Worm (Caenorhabditis elegans) whole organism, L4/young adult: ENCODE measurements around the gene sri-48.
"Not testable (repeated sequence)": the region's sequence is repeated elsewhere in the genome, so short reads cannot be mapped to it uniquely, and the experiment has no call there.

Experiments used
- W03F9.2 ChIP-seq: fragments of 150-350 bp; optimal IDR thresholded peaks from 2 replicates; lab custom pipeline; 2014; ENCODE audit warnings: missing biosample characterization, missing genetic modification characterization
- dao-5 ChIP-seq: sonication (generic microtip); optimal IDR thresholded peaks from 2 replicates; lab custom pipeline; 2016; ENCODE audit warnings: missing genotype, missing genetic modification characterization, moderate library complexity, missing compliant biosample characterization
- him-1 ChIP-seq: sonication (generic microtip); optimal IDR thresholded peaks from 2 replicates; lab custom pipeline; 2016; ENCODE audit warnings: missing genotype, missing genetic modification reagents, missing genetic modification characterization, missing compliant biosample characterization

sri-48 gene

ce11 chrII:3202519-3202918, 1.4 kb upstream of the sri-48 start, which contains the start of gene sri-53:
TSS of gene sri-53 (minus strand) at chrII:3202619.
- TF ChIP-seq him-1 (tag; lab: Kevin White, UChicago): no peak
- no peak for TF ChIP-seq W03F9.2
- no peak for TF ChIP-seq dao-5 (tag; lab: Kevin White, UChicago)

ce11 chrII:3198998-3199397, 2.1 kb downstream of the sri-48 start, which contains the start of gene sri-51:
TSS of gene sri-51 (minus strand) at chrII:3199098.
- TF ChIP-seq W03F9.2 (no peak), dao-5 (tag; lab: Kevin White, UChicago) (no peak), him-1 (tag; lab: Kevin White, UChicago) (no peak)

ce11 chrII:3196966-3197365, 4.2 kb downstream of the sri-48 start, which contains the start of gene gcy-15:
TSS of gene gcy-15 (minus strand) at chrII:3197066.
- TF ChIP-seq dao-5 (tag; lab: Kevin White, UChicago): no peak
- no peak for TF ChIP-seq him-1 (tag; lab: Kevin White, UChicago)
- no peak for TF ChIP-seq W03F9.2

- TF ChIP-seq W03F9.2 (no peak), him-1 (tag; lab: Kevin White, UChicago) (no peak), dao-5 (tag; lab: Kevin White, UChicago) (no peak)
These were observed 5.4 kb downstream of the sri-48 start for ce11 chrII:3195739-3196138.

- not testable (repeated sequence) for TF ChIP-seq dao-5 (tag; lab: Kevin White, UChicago); W03F9.2; him-1 (tag; lab: Kevin White, UChicago)
These were observed 9.6 kb downstream of the sri-48 start, which contains the start of gene Y27F2A.9 for ce11 chrII:3191544-3191943. TSS of gene Y27F2A.9 (minus strand) at chrII:3191644.

- not testable (repeated sequence) for TF ChIP-seq W03F9.2; dao-5 (tag; lab: Kevin White, UChicago); him-1 (tag; lab: Kevin White, UChicago)
These were observed 12.1 kb downstream of the sri-48 start, which contains the start of gene Y27F2A.11 for ce11 chrII:3189038-3189437. TSS of gene Y27F2A.11 (plus strand) at chrII:3189338.

ce11 chrII:3185848-3186247, 15.3 kb downstream of the sri-48 start:
- no peak for TF ChIP-seq W03F9.2
- TF ChIP-seq him-1 (tag; lab: Kevin White, UChicago): no peak
- TF ChIP-seq dao-5 (tag; lab: Kevin White, UChicago): no peak

- TF ChIP-seq W03F9.2; dao-5 (tag; lab: Kevin White, UChicago); him-1 (tag; lab: Kevin White, UChicago): not testable (repeated sequence)
These were observed 16.3 kb downstream of the sri-48 start, which contains the start of gene sri-78 for ce11 chrII:3184858-3185257. TSS of gene sri-78 (plus strand) at chrII:3185158.

ce11 chrII:3183300-3183840, 17.8 kb downstream of the sri-48 start, which contains the start of the genes Y27F2A.6 and Y27F2A.8:
TSS of gene Y27F2A.6 (minus strand) at chrII:3183400.
TSS of gene Y27F2A.8 (plus strand) at chrII:3183790.
- TF ChIP-seq dao-5 (tag; lab: Kevin White, UChicago); W03F9.2; him-1 (tag; lab: Kevin White, UChicago): not testable (repeated sequence)

- TF ChIP-seq W03F9.2; dao-5 (tag; lab: Kevin White, UChicago); him-1 (tag; lab: Kevin White, UChicago): not testable (repeated sequence)
These were observed 23.5 kb downstream of the sri-48 start, which contains the start of gene sri-40 for ce11 chrII:3177663-3178062. TSS of gene sri-40 (plus strand) at chrII:3177963.

ce11 chrII:3172176-3172575, 29.0 kb downstream of the sri-48 start, which contains the start of gene Y27F2A.10:
TSS of gene Y27F2A.10 (minus strand) at chrII:3172276.
- TF ChIP-seq dao-5 (tag; lab: Kevin White, UChicago) (no peak), W03F9.2 (no peak), him-1 (tag; lab: Kevin White, UChicago) (no peak)

- TF ChIP-seq him-1 (tag; lab: Kevin White, UChicago) (no peak), dao-5 (tag; lab: Kevin White, UChicago) (no peak), W03F9.2 (no peak)
These were observed 31.1 kb downstream of the sri-48 start, which contains the start of gene fbxc-55 for ce11 chrII:3170089-3170488. TSS of gene fbxc-55 (minus strand) at chrII:3170189.

ce11 chrII:3158985-3159384, 42.2 kb downstream of the sri-48 start, which contains the start of gene sri-34:
TSS of gene sri-34 (minus strand) at chrII:3159085.
- TF ChIP-seq dao-5 (tag; lab: Kevin White, UChicago): no peak
- no peak for TF ChIP-seq W03F9.2
- TF ChIP-seq him-1 (tag; lab: Kevin White, UChicago): no peak

- TF ChIP-seq dao-5 (tag; lab: Kevin White, UChicago): no peak
- TF ChIP-seq W03F9.2: no peak
- TF ChIP-seq him-1 (tag; lab: Kevin White, UChicago): no peak
These were observed 44.4 kb downstream of the sri-48 start, which contains the start of gene sri-33 for ce11 chrII:3156749-3157148. TSS of gene sri-33 (minus strand) at chrII:3156849.
